Fruit fly (Drosophila melanogaster): ENCODE measurements around the gene CG18404.

Gene CG18404

dm6 chr3R:30276482-30277282 is 23.7 kb downstream of the CG18404 start (continued):
- TF ChIP-seq tll (GFP tag; optimal IDR thresholded peaks at IDR 0.05) (no peak), CG7928 (GFP tag; optimal IDR thresholded peaks at IDR 0.05) (no peak), grn (GFP tag; optimal IDR thresholded peaks at IDR 0.05) (no peak), CG11560 (tag; IDR thresholded peaks at IDR 0.05) (no peak), phol (tag; optimal IDR thresholded peaks at IDR 0.05) (peak; percentile 36), disco-r (GFP tag; optimal IDR thresholded peaks at IDR 0.05) (peak; percentile 12), Sox100B (GFP tag; optimal IDR thresholded peaks at IDR 0.05) (peak; percentile 12), eyg (GFP tag; optimal IDR thresholded peaks at IDR 0.05) (no peak), wor (GFP tag; IDR thresholded peaks at IDR 0.05) (no peak), ro (GFP tag; IDR thresholded peaks at IDR 0.05) (no peak), CG8281 (tag; optimal IDR thresholded peaks at IDR 0.05) (no peak), Rx (GFP tag; IDR thresholded peaks at IDR 0.05) (peak; percentile 29; the same call in 1 of the 2 replicates), CG10979 (tag; optimal IDR thresholded peaks at IDR 0.05) (peak; percentile 33), sens-2 (GFP tag; IDR thresholded peaks at IDR 0.05) (peak; percentile 44; the same call in 1 of the 2 replicates), CG17186 (GFP tag; optimal IDR thresholded peaks at IDR 0.05) (no peak), CG10366 (GFP tag; IDR thresholded peaks at IDR 0.05) (peak; percentile 58), CG4424 (GFP tag; optimal IDR thresholded peaks at IDR 0.05) (peak; percentile 54), sc (optimal IDR thresholded peaks at IDR 0.05) (no peak), sc (GFP tag; optimal IDR thresholded peaks at IDR 0.05) (peak; percentile 16), CG5245 (GFP tag; optimal IDR thresholded peaks at IDR 0.05) (peak; percentile 55), toy (GFP tag; IDR thresholded peaks at IDR 0.05) (no peak), Antp (GFP tag; optimal IDR thresholded peaks at IDR 0.05) (peak; percentile 54), CG3163 (GFP tag; optimal IDR thresholded peaks at IDR 0.05) (no peak), psq (GFP tag; optimal IDR thresholded peaks at IDR 0.05) (no peak), cato (GFP tag; optimal IDR thresholded peaks at IDR 0.05; ENCODE audit: borderline replicate concordance) (no peak), sisA (GFP tag; IDR thresholded peaks at IDR 0.05) (no peak), CG2116 (GFP tag; optimal IDR thresholded peaks at IDR 0.05) (peak; percentile 2), NK7.1 (GFP tag; optimal IDR thresholded peaks at IDR 0.05) (no peak), twi (tag; optimal IDR thresholded peaks at IDR 0.05) (peak; percentile 37), hth (optimal IDR thresholded peaks at IDR 0.05) (no peak), PHDP (tag; optimal IDR thresholded peaks at IDR 0.05) (peak; percentile 53), Awh (GFP tag; IDR thresholded peaks at IDR 0.05) (no peak), CG4854 (GFP tag; optimal IDR thresholded peaks at IDR 0.05) (peak; percentile 43), CG16815 (GFP tag; optimal IDR thresholded peaks at IDR 0.05) (no peak), Bdp1 (GFP tag; optimal IDR thresholded peaks at IDR 0.05) (no peak), CG9876 (GFP tag; optimal IDR thresholded peaks at IDR 0.05) (no peak), Drgx (GFP tag; IDR thresholded peaks at IDR 0.05) (peak; percentile 73), luna (GFP tag; optimal IDR thresholded peaks at IDR 0.05) (no peak), CkIIα-i1 (GFP tag; IDR thresholded peaks at IDR 0.05) (no peak), CG12659 (GFP tag; optimal IDR thresholded peaks at IDR 0.05) (peak; percentile 34), CG18599 (GFP tag; optimal IDR thresholded peaks at IDR 0.05) (peak; percentile 14), CG1602 (GFP tag; optimal IDR thresholded peaks at IDR 0.05) (peak; percentile 31), CG9437 (GFP tag; optimal IDR thresholded peaks at IDR 0.05) (peak; percentile 27), NC2α (GFP tag; optimal IDR thresholded peaks at IDR 0.05) (no peak), CG14050 (GFP tag; IDR thresholded peaks at IDR 0.05) (0 out of 3 replicates have a peak, but pooled peaks have one; percentile 14), run (tag; optimal IDR thresholded peaks at IDR 0.05) (no peak), CG4617 (GFP tag; optimal IDR thresholded peaks at IDR 0.05; ENCODE audit: borderline replicate concordance) (no peak), kah (GFP tag; optimal IDR thresholded peaks at IDR 0.05) (peak; percentile 15), CG2120 (GFP tag; optimal IDR thresholded peaks at IDR 0.05) (peak; percentile 48), lab (GFP tag; optimal IDR thresholded peaks at IDR 0.05) (peak; percentile 63)

All from whole organism, embryonic.